Fruit fly (Drosophila melanogaster): ENCODE data around the gene Phlpp.

The Phlpp gene

DNA sequence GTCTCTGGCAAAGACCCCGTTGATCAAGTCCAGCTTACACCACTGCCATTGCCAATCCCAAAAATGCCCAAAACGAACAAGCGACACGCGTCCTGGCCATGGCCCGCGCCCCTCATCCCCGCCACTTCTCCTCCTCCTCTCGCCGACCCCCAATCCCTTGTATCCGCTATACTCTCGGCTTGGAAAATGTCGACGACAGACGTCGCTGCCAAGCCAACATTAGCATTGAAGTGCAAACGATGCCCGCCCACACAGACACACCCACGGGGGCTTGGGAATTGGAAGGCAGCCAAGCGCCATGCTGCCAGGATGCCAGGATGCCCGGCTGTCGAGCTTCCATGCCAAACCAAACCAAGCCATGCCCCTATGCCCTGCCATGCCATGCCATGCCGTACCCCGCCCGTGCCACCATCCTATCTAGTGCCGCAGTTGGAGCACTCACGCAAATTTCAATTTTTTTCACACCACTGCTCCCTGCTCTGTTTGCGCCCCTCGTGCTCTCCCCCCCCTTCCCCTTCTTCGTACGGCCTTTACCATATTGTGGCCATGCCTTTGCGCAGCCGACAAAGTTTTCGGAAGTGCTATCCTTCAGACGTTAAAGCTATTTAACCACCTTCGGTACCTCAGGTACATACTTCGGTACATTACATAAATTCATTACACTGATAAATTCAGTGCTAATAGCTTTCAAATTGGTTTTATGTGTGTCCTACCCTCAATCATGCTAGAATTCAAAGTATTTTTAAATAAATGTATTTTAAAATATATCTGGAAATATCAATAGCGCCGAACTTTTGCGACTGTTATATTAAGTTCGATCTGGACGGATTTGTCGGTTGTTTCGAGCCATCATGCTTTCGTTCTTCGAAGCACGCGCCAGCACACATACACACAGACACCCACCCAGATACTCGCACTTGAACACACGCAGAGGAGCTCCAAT, 37.4 kb upstream of the Phlpp start (continued):
- TF ChIP-seq phol (tag; optimal IDR thresholded peaks at IDR 0.05) (peak; percentile 76), vvl (GFP tag; IDR thresholded peaks at IDR 0.05) (peak; percentile 76), CG1647 (GFP tag; optimal IDR thresholded peaks at IDR 0.05) (no peak), ttk (GFP tag; IDR thresholded peaks at IDR 0.05) (peak; percentile 65; the same call in 1 of the 2 replicates), CG34224 (GFP tag; IDR thresholded peaks at IDR 0.05; ENCODE audit: partially characterized antibody) (no peak), sr (GFP tag; IDR thresholded peaks at IDR 0.05) (no peak), zen (tag; optimal IDR thresholded peaks at IDR 0.05) (peak; percentile 4), CG9727 (GFP tag; optimal IDR thresholded peaks at IDR 0.05) (peak; percentile 74), Optix (GFP tag; IDR thresholded peaks at IDR 0.05) (no peak), twi (tag; optimal IDR thresholded peaks at IDR 0.05) (peak; percentile 80), kay (GFP tag; optimal IDR thresholded peaks at IDR 0.05) (peak; percentile 6), Meics (GFP tag; optimal IDR thresholded peaks at IDR 0.05) (peak; percentile 83), prd (optimal IDR thresholded peaks at IDR 0.05) (no peak), prd (GFP tag; IDR thresholded peaks at IDR 0.05) (peak; percentile 48; the same call in 2 of the 3 replicates), Oaz (GFP tag; IDR thresholded peaks at IDR 0.05) (no peak), trem (tag; optimal IDR thresholded peaks at IDR 0.05) (peak; percentile 9), CG30403 (GFP tag; optimal IDR thresholded peaks at IDR 0.05) (peak; percentile 80), ash1 (GFP tag; optimal IDR thresholded peaks at IDR 0.05) (no peak), D19B (GFP tag; optimal IDR thresholded peaks at IDR 0.05) (peak; percentile 52), CG18011 (GFP tag; optimal IDR thresholded peaks at IDR 0.05) (peak; percentile 50), CG11456 (GFP tag; IDR thresholded peaks at IDR 0.05) (peak; percentile 65), CG13296 (GFP tag; optimal IDR thresholded peaks at IDR 0.05) (peak; percentile 80), CG5180 (GFP tag; optimal IDR thresholded peaks at IDR 0.05) (peak; percentile 58), CrebB (tag; optimal IDR thresholded peaks at IDR 0.05) (peak; percentile 65), CG3065 (GFP tag; optimal IDR thresholded peaks at IDR 0.05) (no peak), CG4424 (GFP tag; optimal IDR thresholded peaks at IDR 0.05) (peak; percentile 54), CG2889 (GFP tag; IDR thresholded peaks at IDR 0.05) (peak; percentile 38; the same call in 1 of the 3 replicates), CG4854 (GFP tag; optimal IDR thresholded peaks at IDR 0.05) (peak; percentile 17), sens-2 (GFP tag; IDR thresholded peaks at IDR 0.05) (peak; percentile 22; the same call in 1 of the 2 replicates), CG30431 (GFP tag; optimal IDR thresholded peaks at IDR 0.05) (peak; percentile 69), jumu (GFP tag; optimal IDR thresholded peaks at IDR 0.05) (peak; percentile 37), fd96Cb (tag; optimal IDR thresholded peaks at IDR 0.05) (peak; percentile 73), da (GFP tag; optimal IDR thresholded peaks at IDR 0.05) (no peak), Med (GFP tag) (peak; percentile 73), Dp (GFP tag; optimal IDR thresholded peaks at IDR 0.05) (no peak), CG6272 (GFP tag; IDR thresholded peaks at IDR 0.05) (no peak), CG2120 (GFP tag; optimal IDR thresholded peaks at IDR 0.05) (peak; percentile 76), CG8944 (GFP tag; optimal IDR thresholded peaks at IDR 0.05) (no peak), dati (GFP tag; IDR thresholded peaks at IDR 0.05) (no peak), ci (GFP tag; IDR thresholded peaks at IDR 0.05) (peak; percentile 76; the same call in 2 of the 3 replicates), Abd-B (GFP tag; optimal IDR thresholded peaks at IDR 0.05) (peak; percentile 64), Trl (optimal IDR thresholded peaks at IDR 0.05) (no peak), Trl (GFP tag; optimal IDR thresholded peaks at IDR 0.05) (peak; percentile 6), Lhr (GFP tag; optimal IDR thresholded peaks at IDR 0.05) (peak; percentile 36), Opbp (GFP tag; IDR thresholded peaks at IDR 0.05; ENCODE audit: partially characterized antibody) (no peak), lola (GFP tag; optimal IDR thresholded peaks at IDR 0.05) (peak in 1 of 3 experiments; percentile 76), CG13624 (GFP tag; optimal IDR thresholded peaks at IDR 0.05) (peak; percentile 4), tap (tag; optimal IDR thresholded peaks at IDR 0.05) (peak; percentile 64), CG18262 (tag; optimal IDR thresholded peaks at IDR 0.05) (peak; percentile 82)

Data from whole organism, embryonic.